Fruit fly (Drosophila melanogaster): Measurements from ENCODE around the gene Hexo1.

The Hexo1 gene

DNA sequence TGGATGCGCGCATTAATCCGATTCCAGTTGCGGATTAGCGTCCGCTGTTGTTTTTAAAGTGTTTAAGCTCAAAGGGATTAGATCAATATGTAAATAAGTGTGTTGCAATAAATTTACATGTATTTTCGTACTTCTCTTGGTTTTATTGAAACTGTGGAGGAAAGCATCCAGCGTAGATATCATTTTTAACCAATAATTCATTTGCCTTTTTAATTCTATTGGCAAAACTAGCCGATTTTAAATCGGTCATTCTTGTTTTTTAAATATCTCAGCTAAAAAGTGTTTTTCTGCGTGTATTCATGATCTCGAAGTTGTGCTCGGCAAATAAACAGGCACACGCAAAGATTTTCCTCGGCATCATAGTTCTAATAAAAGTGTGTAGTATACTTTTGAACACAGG, 4.9 kb downstream of the Hexo1 start:
- no peak for TF ChIP-seq CG7368 (GFP tag; optimal IDR thresholded peaks at IDR 0.05)
- TF ChIP-seq CG9139 (GFP tag; optimal IDR thresholded peaks at IDR 0.05), result no peak
- TF ChIP-seq svp (GFP tag), result no peak
- peak; percentile 27 for TF ChIP-seq CG32006 (GFP tag; optimal IDR thresholded peaks at IDR 0.05)
- TF ChIP-seq CG15336 (GFP tag; IDR thresholded peaks at IDR 0.05), result peak; percentile 49
- TF ChIP-seq Sox15 (GFP tag; optimal IDR thresholded peaks at IDR 0.05), result no peak
- TF ChIP-seq CG6808 (GFP tag; optimal IDR thresholded peaks at IDR 0.05), result no peak
- TF ChIP-seq CG8632 (GFP tag; optimal IDR thresholded peaks at IDR 0.05), result no peak

DNA sequence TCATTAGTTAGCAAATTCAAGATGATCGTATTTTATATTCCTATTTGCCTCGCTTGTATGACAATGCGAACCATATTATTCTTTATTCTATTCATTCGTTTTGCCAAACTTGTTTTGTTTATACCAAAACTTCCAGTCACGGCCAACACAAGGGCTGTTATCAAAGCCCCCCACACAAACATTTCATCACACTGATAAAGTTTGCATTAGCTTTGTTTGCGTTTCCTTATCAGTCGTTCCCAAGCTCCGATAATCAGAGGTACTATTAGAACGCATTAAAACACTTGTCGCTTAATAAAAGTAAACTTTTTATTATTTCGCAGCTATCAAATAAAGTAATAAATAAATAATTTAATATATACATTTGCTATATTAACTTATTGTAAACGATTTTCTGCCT, 5.3 kb downstream of the Hexo1 start:
- TF ChIP-seq CG7368 (GFP tag; optimal IDR thresholded peaks at IDR 0.05), result no peak
- TF ChIP-seq spab (GFP tag; optimal IDR thresholded peaks at IDR 0.05), result no peak
- no peak for TF ChIP-seq ss (GFP tag; optimal IDR thresholded peaks at IDR 0.05)
- TF ChIP-seq cyc (GFP tag; optimal IDR thresholded peaks at IDR 0.05), result no peak
- no peak for TF ChIP-seq CG11902 (GFP tag; optimal IDR thresholded peaks at IDR 0.05)
- no peak for TF ChIP-seq CG11294 (GFP tag; IDR thresholded peaks at IDR 0.05)
- peak; percentile 57 for TF ChIP-seq vri (GFP tag; optimal IDR thresholded peaks at IDR 0.05)
- peak; percentile 52 for TF ChIP-seq Eip78C (GFP tag)
- TF ChIP-seq Smox (GFP tag; optimal IDR thresholded peaks at IDR 0.05), result no peak
- TF ChIP-seq CG8119 (GFP tag; IDR thresholded peaks at IDR 0.05), result no peak
- TF ChIP-seq esn (GFP tag; optimal IDR thresholded peaks at IDR 0.05), result no peak
- no peak for TF ChIP-seq Met (GFP tag; optimal IDR thresholded peaks at IDR 0.05)
- TF ChIP-seq fkh (GFP tag; optimal IDR thresholded peaks at IDR 0.05), result peak; percentile 31

DNA sequence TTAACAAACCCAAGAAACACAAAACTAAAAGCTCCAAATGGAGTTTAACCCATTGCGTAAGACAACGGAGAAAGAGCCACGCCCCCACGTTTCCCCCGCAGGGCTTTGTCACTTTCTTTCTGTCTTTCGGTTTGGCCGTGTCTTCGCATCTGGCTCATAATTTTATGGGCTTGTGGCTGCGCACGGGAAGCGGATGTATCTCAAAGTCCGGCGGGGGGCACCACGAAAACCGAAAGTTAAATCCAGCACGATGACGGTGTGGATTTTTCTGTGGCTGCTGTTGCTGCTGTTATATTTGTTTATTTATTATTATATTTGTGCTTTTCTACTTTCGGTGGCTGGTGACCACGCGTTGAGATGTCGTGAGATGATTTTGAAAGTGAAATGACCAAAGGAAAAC, 8.3 kb downstream of the Hexo1 start:
- TF ChIP-seq CG11762 (GFP tag; optimal IDR thresholded peaks at IDR 0.05; ENCODE audit: insufficient read depth), result no peak
- peak; percentile 37 for TF ChIP-seq Blimp-1 (GFP tag; optimal IDR thresholded peaks at IDR 0.05)

DNA sequence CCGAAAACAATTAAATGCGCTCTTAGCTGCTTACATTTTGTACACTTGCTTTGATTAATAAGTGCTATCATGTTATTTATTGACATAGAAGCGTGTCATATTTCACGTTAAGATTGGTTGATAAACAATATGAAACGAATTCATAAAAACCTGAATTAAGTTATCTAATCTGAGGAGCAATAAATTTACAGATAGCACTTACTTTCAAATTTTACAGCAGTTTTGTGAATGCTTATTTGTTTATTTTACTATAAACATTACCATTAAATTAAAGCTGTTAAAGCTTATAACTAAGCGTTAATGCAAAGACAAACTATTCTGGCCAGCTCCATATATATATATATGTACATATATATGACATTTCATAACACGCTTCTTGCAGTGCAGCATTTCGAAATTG, 13.6 kb downstream of the Hexo1 start:
- TF ChIP-seq acj6 (GFP tag; optimal IDR thresholded peaks at IDR 0.05) (no peak), CG15336 (GFP tag; IDR thresholded peaks at IDR 0.05) (0 out of 2 replicates have a peak, but pooled peaks have one; percentile 34), Hr4 (GFP tag; optimal IDR thresholded peaks at IDR 0.05) (peak; percentile 46), CG6276 (GFP tag; optimal IDR thresholded peaks at IDR 0.05) (peak; percentile 25), CG32006 (GFP tag; optimal IDR thresholded peaks at IDR 0.05) (peak; percentile 65), CG10631 (GFP tag; optimal IDR thresholded peaks at IDR 0.05) (no peak), achi (GFP tag; optimal IDR thresholded peaks at IDR 0.05) (no peak), Eip78C (GFP tag) (peak; percentile 76), Met (GFP tag; optimal IDR thresholded peaks at IDR 0.05) (no peak), spab (GFP tag; optimal IDR thresholded peaks at IDR 0.05) (no peak), CG4318 (GFP tag; optimal IDR thresholded peaks at IDR 0.05) (peak; percentile 51), Ets21C (GFP tag; optimal IDR thresholded peaks at IDR 0.05) (no peak), CG8119 (GFP tag; IDR thresholded peaks at IDR 0.05) (peak; percentile 44; the same call in 2 of the 3 replicates), CG3032 (tag; optimal IDR thresholded peaks at IDR 0.05) (no peak), fkh (GFP tag; optimal IDR thresholded peaks at IDR 0.05) (no peak), topi (GFP tag; optimal IDR thresholded peaks at IDR 0.05) (no peak), Hr39 (GFP tag; optimal IDR thresholded peaks at IDR 0.05) (no peak), ss (GFP tag; optimal IDR thresholded peaks at IDR 0.05) (no peak), Gug (GFP tag; IDR thresholded peaks at IDR 0.05) (no peak), CG31627 (GFP tag; optimal IDR thresholded peaks at IDR 0.05) (no peak), CG8319 (GFP tag; optimal IDR thresholded peaks at IDR 0.05) (no peak)

Data from whole organism, prepupa.